Worm (Caenorhabditis elegans): ENCODE results near the gene F07C4.11.

Gene F07C4.11

DNA sequence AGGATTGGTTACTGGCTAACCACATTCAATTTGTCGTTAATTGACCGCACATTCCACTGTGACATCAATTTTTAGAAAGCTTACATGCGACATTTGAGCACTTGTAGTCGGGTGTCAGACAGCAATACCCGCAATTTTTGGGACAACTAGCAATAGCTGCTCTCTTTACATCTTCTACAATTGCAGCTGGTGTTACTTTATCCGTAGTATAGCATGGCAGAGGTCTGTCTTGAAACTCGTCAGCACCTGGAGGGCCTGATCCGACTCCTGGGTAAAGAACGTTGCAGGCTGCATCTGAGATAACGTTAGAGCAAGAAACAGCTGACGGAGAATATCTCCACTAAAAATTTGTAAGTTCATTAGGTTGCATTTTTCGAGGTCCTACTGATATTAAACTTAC lies 4.0 kb downstream of the F07C4.11 start:
- no peak for TF ChIP-seq tlp-1 (tag; optimal IDR thresholded peaks at IDR 0.05)
- TF ChIP-seq ces-1 (GFP tag; optimal IDR thresholded peaks at IDR 0.05): no peak
- TF ChIP-seq ztf-11 (tag; optimal IDR thresholded peaks at IDR 0.05): no peak
- TF ChIP-seq dpl-1 (GFP tag; optimal IDR thresholded peaks at IDR 0.05): no peak
- no peak for TF ChIP-seq egl-27 (tag; optimal IDR thresholded peaks at IDR 0.05)
- no peak for TF ChIP-seq grh-1 (GFP tag; IDR thresholded peaks at IDR 0.05)

DNA sequence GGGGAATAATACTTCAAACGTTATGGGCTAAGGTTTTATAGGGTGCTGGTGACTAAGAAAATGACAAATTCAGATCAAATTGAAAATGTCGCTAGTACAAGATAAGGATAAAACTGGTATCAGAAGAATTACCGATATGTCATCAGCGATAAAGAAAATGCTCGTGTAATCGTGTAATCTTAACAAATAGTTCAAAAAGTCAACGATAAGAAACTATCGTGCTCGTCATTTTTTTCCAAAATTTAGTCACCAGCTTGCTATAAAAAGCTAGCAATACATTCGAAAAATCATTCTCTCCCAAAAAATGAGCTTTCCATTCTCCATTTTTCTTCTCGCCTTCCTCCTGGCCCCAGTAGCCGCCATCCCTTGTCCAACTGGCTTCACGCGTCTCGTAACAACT lies 5.5 kb downstream of the F07C4.11 start, which contains the start of gene clec-45:
TSS of gene clec-45 (plus strand) at position 301 of the 400 bp plus-strand sequence.
- no peak for TF ChIP-seq aly-2 (tag; optimal IDR thresholded peaks at IDR 0.05)
- no peak for TF ChIP-seq isw-1 (GFP tag; IDR thresholded peaks at IDR 0.05)
- no peak for TF ChIP-seq irx-1 (tag; optimal IDR thresholded peaks at IDR 0.05)

DNA sequence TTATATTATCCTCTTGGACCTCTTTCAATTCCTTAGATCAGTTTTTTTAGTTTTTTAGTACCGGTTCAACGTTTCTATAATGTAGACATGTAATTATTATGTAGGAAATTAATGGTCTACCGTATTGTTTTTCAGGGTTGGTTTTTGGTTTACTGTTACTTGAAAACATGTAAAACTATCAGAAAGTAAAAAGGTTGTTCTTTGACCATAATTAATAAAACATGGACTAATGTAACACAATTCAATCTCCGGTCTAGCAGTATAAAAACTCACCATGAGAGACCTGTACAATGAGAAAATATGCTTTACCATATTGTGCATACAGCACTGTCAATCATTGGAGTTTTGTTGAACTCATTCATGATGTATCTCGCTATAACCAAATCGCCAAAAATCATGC lies 7.8 kb downstream of the F07C4.11 start, which contains the start of gene srd-29:
TSS of gene srd-29 (plus strand) at position 301 of the 400 bp plus-strand sequence.
- no peak for TF ChIP-seq tlp-1 (tag; optimal IDR thresholded peaks at IDR 0.05)
- TF ChIP-seq dsc-1 (tag; optimal IDR thresholded peaks at IDR 0.05): no peak
- TF ChIP-seq nhr-237 (tag; optimal IDR thresholded peaks at IDR 0.05): no peak
- TF ChIP-seq C16A3.4 (tag; optimal IDR thresholded peaks at IDR 0.05): no peak
- TF ChIP-seq ets-5 (GFP tag; IDR thresholded peaks at IDR 0.05): no peak
- TF ChIP-seq tbx-2 (tag; optimal IDR thresholded peaks at IDR 0.05): no peak
- TF ChIP-seq zag-1 (tag; optimal IDR thresholded peaks at IDR 0.05): no peak
- no peak for TF ChIP-seq blmp-1 (tag; optimal IDR thresholded peaks at IDR 0.05)
- TF ChIP-seq nhr-47 (tag; optimal IDR thresholded peaks at IDR 0.05): no peak
- TF ChIP-seq nhr-90 (tag; optimal IDR thresholded peaks at IDR 0.05; ENCODE audit: poor library complexity): no peak
- no peak for TF ChIP-seq elt-2 (tag; optimal IDR thresholded peaks at IDR 0.05)
- no peak for TF ChIP-seq nhr-85 (tag)
- TF ChIP-seq irx-1 (tag; optimal IDR thresholded peaks at IDR 0.05): no peak
- TF ChIP-seq ceh-82 (tag; optimal IDR thresholded peaks at IDR 0.05): no peak
- no peak for TF ChIP-seq nhr-19 (GFP tag; conservative IDR thresholded peaks at IDR 0.05)

DNA sequence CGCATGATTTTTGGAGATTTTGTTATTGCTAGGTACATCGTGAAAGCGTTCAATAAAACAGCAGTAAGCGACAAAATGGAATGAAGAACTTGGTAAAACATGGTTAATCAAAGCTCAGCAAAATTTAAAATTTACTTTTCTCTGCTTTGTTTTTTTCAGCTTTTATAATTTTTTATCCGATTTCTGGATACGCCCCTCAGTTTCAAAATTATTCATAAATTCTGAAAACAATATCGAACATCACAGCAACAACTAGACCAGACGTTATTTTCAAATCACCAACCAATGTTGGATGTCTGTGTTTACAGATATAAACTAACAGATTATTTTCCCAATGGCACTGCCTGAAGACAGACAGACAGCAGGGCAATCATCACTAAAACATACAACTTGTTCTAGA lies 8.7 kb downstream of the F07C4.11 start, which contains the start of gene srd-31:
TSS of gene srd-31 (minus strand) at position 101 of the 400 bp plus-strand sequence.
- TF ChIP-seq hlh-17 (GFP tag; optimal IDR thresholded peaks at IDR 0.05; ENCODE audit: borderline replicate concordance) (no peak), tbx-2 (tag; optimal IDR thresholded peaks at IDR 0.05) (no peak), sup-37 (GFP tag; optimal IDR thresholded peaks at IDR 0.05) (no peak)

DNA sequence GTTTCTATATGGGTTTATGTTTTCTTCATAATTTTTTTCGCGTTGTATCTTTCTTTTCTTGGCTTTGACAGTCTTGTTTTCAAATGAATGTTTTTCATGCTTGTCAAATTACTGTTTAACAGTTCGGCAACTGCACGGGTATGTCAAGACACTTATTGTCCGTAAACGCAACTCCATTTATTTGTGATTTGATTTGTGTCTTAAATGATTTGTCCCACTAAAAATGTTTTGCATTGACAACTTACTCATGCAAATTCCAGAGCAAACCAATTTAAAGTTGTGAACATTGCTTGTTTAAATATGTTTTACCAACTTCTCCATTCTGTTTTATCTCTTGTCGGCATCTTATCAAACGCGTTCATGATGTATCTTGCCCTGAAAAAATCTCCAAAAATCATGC lies 11.6 kb downstream of the F07C4.11 start, which contains the start of gene srd-25:
TSS of gene srd-25 (plus strand) at position 301 of the 400 bp plus-strand sequence.
- no peak for TF ChIP-seq lir-3 (tag; optimal IDR thresholded peaks at IDR 0.05; ENCODE audit: poor library complexity)
- TF ChIP-seq nhr-90 (tag; optimal IDR thresholded peaks at IDR 0.05; ENCODE audit: poor library complexity): no peak
- TF ChIP-seq ets-5 (GFP tag; IDR thresholded peaks at IDR 0.05): no peak
- no peak for TF ChIP-seq lin-35 (GFP tag; optimal IDR thresholded peaks at IDR 0.05)
- TF ChIP-seq lin-15B (tag; optimal IDR thresholded peaks at IDR 0.05): no peak
- no peak for TF ChIP-seq nhr-237 (tag; optimal IDR thresholded peaks at IDR 0.05)
- TF ChIP-seq ceh-8 (GFP tag; optimal IDR thresholded peaks at IDR 0.05): no peak
- no peak for TF ChIP-seq hlh-17 (GFP tag; optimal IDR thresholded peaks at IDR 0.05; ENCODE audit: borderline replicate concordance)
- TF ChIP-seq dsc-1 (tag; optimal IDR thresholded peaks at IDR 0.05): no peak
- TF ChIP-seq efl-3 (GFP tag; optimal IDR thresholded peaks at IDR 0.05): no peak
- no peak for TF ChIP-seq hlh-4 (tag; optimal IDR thresholded peaks at IDR 0.05)
- no peak for TF ChIP-seq swsn-7 (tag; optimal IDR thresholded peaks at IDR 0.05)
- TF ChIP-seq ces-1 (GFP tag; optimal IDR thresholded peaks at IDR 0.05): no peak
- TF ChIP-seq elt-3 (tag; optimal IDR thresholded peaks at IDR 0.05): no peak
- no peak for TF ChIP-seq alr-1 (tag; optimal IDR thresholded peaks at IDR 0.05; ENCODE audit: borderline replicate concordance)
- no peak for TF ChIP-seq snu-23 (GFP tag; optimal IDR thresholded peaks at IDR 0.05)

All from whole organism, L1 larva.